Fruit fly (Drosophila melanogaster) ovary, adult (tissue): Measurements from ENCODE around the gene CG2694.

ENCODE experiments used
- CG17801 ChIP-seq: fragments of 200-800 bp; optimal IDR thresholded peaks from 2 replicates; lab custom pipeline; 2019; ENCODE audit warnings: missing biosample characterization, mild to moderate bottlenecking, missing genetic modification characterization, moderate library complexity; ENCODE audit not compliant: partially characterized antibody

CG2694 gene

dm6 chrX:2713776-2714175 lies at the start of gene CG2694, which contains the start of gene CG2685:
TSS of gene CG2694 (plus strand) at chrX:2714079.
TSS of gene CG2685 (minus strand) at chrX:2713960.
- peak; percentile 29 for TF ChIP-seq CG17801 (GFP tag; lab: Kevin White, UChicago)

dm6 chrX:2677024-2677589 lies 36.8 kb upstream of the CG2694 start:
- no peak for TF ChIP-seq CG17801 (GFP tag; lab: Kevin White, UChicago)

DNA sequence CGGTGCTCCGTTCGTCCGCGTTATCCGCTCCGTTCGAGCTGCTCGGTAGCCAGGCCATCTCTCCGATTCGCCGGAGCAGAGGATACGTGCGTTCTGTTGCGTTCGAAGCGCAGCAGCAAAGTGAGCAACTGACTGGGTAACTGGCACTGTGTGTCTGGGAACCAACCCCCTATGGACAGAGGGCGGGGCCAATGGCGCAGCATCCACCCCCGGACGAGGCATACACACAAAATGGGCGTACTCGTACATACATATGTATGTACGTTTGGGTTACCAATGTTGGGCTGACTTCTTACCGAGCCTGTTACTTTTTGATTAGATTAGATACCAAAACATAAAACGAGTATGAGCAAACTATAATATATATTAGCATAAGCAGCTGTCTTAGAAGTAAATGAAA lies 32.3 kb upstream of the CG2694 start, which contains the start of gene HLH3B:
HLH3B (minus strand) TSS at position 123 of the 400 bp plus-strand sequence.
- TF ChIP-seq CG17801 (GFP tag; lab: Kevin White, UChicago), result no peak

dm6 chrX:2682832-2683231 lies 31.0 kb upstream of the CG2694 start, which contains the start of gene CG2652:
TSS of gene CG2652 (minus strand) at chrX:2682932.
- no peak for TF ChIP-seq CG17801 (GFP tag; lab: Kevin White, UChicago)

DNA sequence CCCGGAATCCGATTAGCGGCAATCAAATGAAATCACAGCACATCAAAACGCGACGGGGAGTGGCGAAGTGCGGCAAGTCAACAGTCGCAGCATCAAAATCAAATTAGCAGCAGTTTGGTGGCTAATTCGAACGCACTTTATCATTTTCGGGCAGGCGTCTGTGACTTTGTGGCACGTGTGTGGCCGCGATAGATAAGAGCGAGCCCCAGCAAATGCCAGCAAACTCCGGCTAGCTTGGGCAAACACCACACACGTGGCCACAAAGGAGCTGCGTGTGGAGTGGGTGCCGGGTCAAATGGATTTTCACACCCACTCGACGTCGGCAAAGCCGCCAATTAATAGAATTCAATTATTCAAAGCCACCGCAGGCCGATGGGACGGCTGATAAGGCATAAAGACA lies 30.0 kb upstream of the CG2694 start:
- TF ChIP-seq CG17801 (GFP tag; lab: Kevin White, UChicago), result no peak

DNA sequence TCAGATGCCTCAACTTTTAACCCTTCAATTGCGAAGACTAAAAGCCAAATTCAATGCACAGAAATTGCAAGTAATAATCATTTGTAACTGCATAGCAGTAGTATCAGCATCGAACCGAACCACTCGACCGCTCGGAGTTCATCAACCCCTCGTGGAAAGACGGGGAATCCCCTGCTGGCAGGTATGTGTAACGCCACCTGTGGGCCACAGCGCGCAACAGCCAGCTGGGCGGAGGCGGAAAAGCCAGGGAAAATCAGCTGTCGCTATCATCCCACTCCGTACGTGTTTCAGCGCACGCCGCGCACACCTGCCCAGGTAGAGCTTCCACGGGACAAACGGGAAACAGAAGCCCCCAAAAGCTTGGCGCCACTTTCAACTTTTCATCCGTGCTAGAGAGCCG lies 29.4 kb upstream of the CG2694 start:
- no peak for TF ChIP-seq CG17801 (GFP tag; lab: Kevin White, UChicago)

DNA sequence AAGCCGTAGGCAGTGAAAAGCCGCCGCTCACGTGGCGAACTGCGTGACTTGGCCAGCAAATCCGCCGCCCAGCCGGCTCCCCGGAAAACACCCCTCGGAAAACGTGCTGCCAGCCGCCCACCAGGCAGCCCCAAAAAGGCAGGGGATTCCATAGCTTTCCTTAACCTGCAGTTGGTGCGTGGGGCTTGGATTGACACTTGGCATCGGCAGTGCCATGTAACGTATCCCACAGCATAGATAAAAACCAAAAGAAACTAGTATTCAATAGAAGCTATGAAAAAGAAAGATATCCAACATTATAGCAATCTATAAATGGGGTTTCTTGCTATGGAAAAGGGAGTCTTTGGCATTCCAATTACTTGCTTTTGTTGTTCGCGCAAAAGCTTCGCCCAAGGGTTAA lies 28.9 kb upstream of the CG2694 start:
- TF ChIP-seq CG17801 (GFP tag; lab: Kevin White, UChicago), result no peak

DNA sequence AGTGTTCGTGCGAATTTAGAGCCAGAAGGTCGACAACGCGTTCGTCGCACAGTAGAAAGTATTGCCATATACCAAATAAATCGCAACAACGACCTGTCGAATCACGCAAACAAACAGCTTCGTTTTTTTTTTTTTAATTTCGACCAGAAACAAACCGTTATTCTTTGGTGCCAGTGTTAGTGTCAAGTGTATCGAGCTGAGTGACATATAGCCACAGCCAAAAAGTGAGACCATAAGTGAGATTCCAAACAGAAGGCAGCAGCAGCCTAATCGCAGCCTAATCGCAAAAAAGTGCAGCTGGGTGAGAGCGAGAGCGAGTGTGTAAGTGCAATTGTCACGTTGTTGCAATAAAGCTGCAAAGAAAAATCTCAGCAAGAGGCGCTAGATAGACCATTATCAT lies 28.3 kb upstream of the CG2694 start, which contains the start of gene per:
per (plus strand) TSS at position 1 of the 400 bp plus-strand sequence.
- no peak for TF ChIP-seq CG17801 (GFP tag; lab: Kevin White, UChicago)

- no peak for TF ChIP-seq CG17801 (GFP tag; lab: Kevin White, UChicago)
Observed at dm6 chrX:2686930-2687329, 26.9 kb upstream of the CG2694 start.

DNA sequence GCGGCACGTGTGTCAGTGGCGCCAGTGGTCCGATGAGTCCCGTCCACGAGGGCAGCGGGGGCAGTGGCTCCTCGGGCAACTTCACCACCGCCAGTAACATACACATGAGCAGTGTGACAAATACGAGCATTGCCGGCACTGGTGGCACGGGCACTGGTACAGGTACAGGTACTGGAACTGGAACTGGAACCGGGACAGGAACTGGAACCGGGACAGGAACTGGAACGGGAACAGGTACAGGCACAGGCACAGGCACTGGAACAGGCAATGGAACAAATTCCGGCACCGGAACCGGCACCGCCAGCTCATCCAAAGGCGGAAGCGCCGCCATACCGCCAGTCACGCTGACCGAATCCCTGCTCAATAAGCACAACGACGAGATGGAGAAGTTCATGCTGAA lies 23.5 kb upstream of the CG2694 start:
- TF ChIP-seq CG17801 (GFP tag; lab: Kevin White, UChicago), result no peak

DNA sequence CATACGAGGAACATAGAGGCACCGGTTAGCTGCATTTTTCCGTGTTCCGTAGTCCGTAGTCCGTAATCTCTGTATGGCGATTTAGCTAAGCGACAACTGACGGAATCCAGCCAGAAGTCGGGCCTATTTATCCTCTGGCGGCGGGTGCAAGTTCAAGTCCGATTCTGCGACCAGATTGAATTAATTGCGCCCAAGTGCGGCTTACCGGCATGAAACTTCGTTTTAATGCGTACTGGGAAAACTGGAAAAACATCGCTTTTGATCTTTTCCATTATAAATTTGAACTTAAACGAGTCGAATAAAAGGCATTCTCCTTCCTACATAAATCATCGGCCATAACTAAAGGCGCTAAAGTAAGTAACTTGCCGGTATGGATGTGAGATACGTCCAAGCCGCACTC lies 20.1 kb upstream of the CG2694 start, which contains the start of gene dyw:
dyw (minus strand) TSS at position 101 of the 400 bp plus-strand sequence.
- TF ChIP-seq CG17801 (GFP tag; lab: Kevin White, UChicago), result no peak

DNA sequence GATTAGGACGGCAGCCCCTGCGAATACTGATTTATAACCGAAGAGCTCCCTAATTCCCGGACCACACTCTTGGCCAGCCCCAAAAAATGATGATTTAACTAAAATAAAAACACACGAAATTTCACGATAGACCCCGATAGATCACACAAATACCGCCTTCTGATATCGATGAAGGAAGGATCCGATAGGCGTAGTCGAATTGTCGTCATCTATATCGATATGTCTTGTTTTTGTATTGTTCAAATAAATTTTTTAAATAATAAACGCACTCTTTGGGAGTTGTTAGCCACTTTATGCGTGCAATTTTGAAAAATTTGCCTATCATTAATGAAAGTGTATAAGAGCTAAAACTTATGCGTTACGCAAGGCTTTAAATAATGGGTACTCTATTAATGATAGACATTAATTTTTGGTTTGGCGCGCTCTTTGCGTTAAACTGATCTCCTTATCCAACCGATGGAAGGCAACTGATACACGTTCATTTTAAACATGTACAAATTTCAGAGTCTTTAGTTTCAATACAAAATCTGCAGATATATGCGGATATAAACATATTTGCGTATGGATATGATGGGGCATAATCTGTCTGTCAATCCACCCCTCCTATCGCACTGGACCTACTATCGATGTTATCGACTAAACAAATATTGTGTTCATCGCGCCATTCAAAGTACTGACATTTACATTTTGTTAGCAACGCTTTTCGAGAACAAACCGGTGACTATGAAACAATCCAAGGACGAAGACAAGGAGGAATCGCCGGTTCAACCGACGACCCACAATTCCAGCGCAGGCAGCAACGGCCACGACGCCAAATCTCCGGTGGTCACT lies 15.6 kb upstream of the CG2694 start, which contains the start of the genes Spg7 and Lint-O:
Spg7 (minus strand) TSS at position 148 of the 831 bp plus-strand sequence.
Lint-O (plus strand) TSS at position 638 of the 831 bp plus-strand sequence.
- TF ChIP-seq CG17801 (GFP tag; lab: Kevin White, UChicago), result no peak

dm6 chrX:2703693-2704092 lies 10.2 kb upstream of the CG2694 start, which contains the start of gene Ugalt:
TSS of gene Ugalt (minus strand) at chrX:2703852.
- peak; percentile 100 for TF ChIP-seq CG17801 (GFP tag; lab: Kevin White, UChicago)

dm6 chrX:2704134-2704773 lies 9.6 kb upstream of the CG2694 start, which contains the start of gene eIF2Bbeta:
TSS of gene eIF2Bbeta (plus strand) at chrX:2704571.
- TF ChIP-seq CG17801 (GFP tag; lab: Kevin White, UChicago), result no peak
